Fruit fly (Drosophila melanogaster) whole organism, embryonic: Measurements from ENCODE around the gene CG7276.

Experiments
- Atf3 ChIP-seq: fragments of 200-800 bp; sonication (Bioruptor generic); optimal IDR thresholded peaks from 3 replicates; lab custom pipeline; 2016; ENCODE audit warnings: missing biosample characterization, missing genetic modification characterization
- BEAF-32 ChIP-seq: fragments of 200-800 bp; sonication (Bioruptor generic); optimal IDR thresholded peaks from 3 replicates; lab custom pipeline; 2017; ENCODE audit warnings: missing biosample characterization, missing genetic modification characterization, mild to moderate bottlenecking, moderate library complexity, missing genetic modification reagents
- Bgb ChIP-seq: fragments of 200-800 bp; sonication (Bioruptor generic); IDR thresholded peaks from 2 replicates; pipeline ENCODE4 v1.3.6; 2022; ENCODE audit warnings: missing biosample characterization, missing genetic modification characterization; ENCODE audit not compliant: partially characterized antibody
- CG10654 ChIP-seq: fragments of 200-800 bp; sonication (Bioruptor generic); optimal IDR thresholded peaks from 2 replicates; lab custom pipeline; 2016; ENCODE audit warnings: missing biosample characterization, missing genetic modification characterization
- CG11456 ChIP-seq: fragments of 200-800 bp; sonication (Bioruptor generic); IDR thresholded peaks from 3 replicates; pipeline ENCODE4 v1.3.6; 2022; ENCODE audit warnings: missing biosample characterization, missing genetic modification characterization
- CG11504 ChIP-seq: fragments of 200-800 bp; sonication (Bioruptor generic); optimal IDR thresholded peaks from 3 replicates; lab custom pipeline; 2019; ENCODE audit warnings: missing biosample characterization, mild to moderate bottlenecking, missing genetic modification characterization, moderate library complexity
- CG12942 ChIP-seq: fragments of 200-800 bp; sonication (Bioruptor generic); optimal IDR thresholded peaks from 3 replicates; lab custom pipeline; 2016; ENCODE audit warnings: missing biosample characterization, missing genetic modification characterization
- CG1603 ChIP-seq: fragments of 200-800 bp; sonication (Bioruptor generic); optimal IDR thresholded peaks from 2 replicates; lab custom pipeline; 2019; ENCODE audit warnings: missing biosample characterization, mild to moderate bottlenecking, missing genetic modification characterization, moderate library complexity
- CG17802 ChIP-seq: fragments of 200-800 bp; sonication (Bioruptor generic); optimal IDR thresholded peaks from 2 replicates; lab custom pipeline; 2018; ENCODE audit warnings: missing biosample characterization, mild to moderate bottlenecking, missing genetic modification characterization, moderate library complexity
- CG17912 ChIP-seq: fragments of 200-800 bp; sonication (Bioruptor generic); optimal IDR thresholded peaks from 2 replicates; lab custom pipeline; 2018; ENCODE audit warnings: missing biosample characterization, mild to moderate bottlenecking, missing genetic modification characterization
- CG2199 ChIP-seq: fragments of 200-800 bp; sonication (Bioruptor generic); IDR thresholded peaks from 3 replicates; pipeline ENCODE4 v1.3.6; 2022; ENCODE audit warnings: missing biosample characterization, missing genetic modification characterization
- CG3281 ChIP-seq: fragments of 200-800 bp; sonication (Bioruptor generic); optimal IDR thresholded peaks from 3 replicates; lab custom pipeline; 2017; ENCODE audit warnings: missing biosample characterization, mild to moderate bottlenecking, missing genetic modification characterization
- CG4707 ChIP-seq: fragments of 200-800 bp; sonication (Bioruptor generic); optimal IDR thresholded peaks from 2 replicates; lab custom pipeline; 2018; ENCODE audit warnings: missing biosample characterization, mild to moderate bottlenecking, missing genetic modification characterization, moderate library complexity
- CG6175 ChIP-seq: fragments of 200-800 bp; sonication (Bioruptor generic); IDR thresholded peaks from 3 replicates; pipeline ENCODE4 v1.3.6; 2022; ENCODE audit warnings: missing biosample characterization, missing genetic modification characterization
- CG6689 ChIP-seq: fragments of 200-800 bp; sonication (Bioruptor generic); IDR thresholded peaks from 2 replicates; pipeline ENCODE4 v1.3.6; 2022; ENCODE audit warnings: missing biosample characterization, missing genetic modification characterization
- CG7357 ChIP-seq: fragments of 200-800 bp; sonication (Bioruptor generic); IDR thresholded peaks from 3 replicates; pipeline ENCODE4 v1.3.6; 2022; ENCODE audit warnings: missing biosample characterization, missing genetic modification characterization
- CG7745 ChIP-seq: fragments of 200-800 bp; sonication (Bioruptor generic); optimal IDR thresholded peaks from 2 replicates; lab custom pipeline; 2018; ENCODE audit warnings: missing biosample characterization, mild to moderate bottlenecking, missing genetic modification characterization, moderate library complexity
- CG8388 ChIP-seq: fragments of 200-800 bp; sonication (Bioruptor generic); optimal IDR thresholded peaks from 2 replicates; lab custom pipeline; 2019; ENCODE audit warnings: missing biosample characterization, mild to moderate bottlenecking, missing genetic modification characterization, moderate library complexity
- CG9876 ChIP-seq: fragments of 200-800 bp; sonication (Bioruptor generic); optimal IDR thresholded peaks from 2 replicates; lab custom pipeline; 2016; ENCODE audit warnings: missing biosample characterization, missing genetic modification characterization
- D ChIP-seq, 2 experiments: fragments of 200-800 bp in 1 of 2; fragments of >200 bp in 1 of 2; sonication (Bioruptor generic) in 1 of 2; optimal IDR thresholded peaks; 2 replicates in 1 of 2; 3 replicates in 1 of 2; lab custom pipeline; 2017; ENCODE audit warnings: mild to moderate bottlenecking in 1 of 2, missing biosample characterization in 1 of 2, missing genetic modification characterization in 1 of 2, missing genetic modification reagents in 1 of 2
- D19B ChIP-seq: fragments of 200-800 bp; sonication (Bioruptor generic); optimal IDR thresholded peaks from 2 replicates; lab custom pipeline; 2017; ENCODE audit warnings: missing biosample characterization, mild to moderate bottlenecking, missing genetic modification characterization
- Dfd ChIP-seq, 2 experiments: fragments of >200 bp; optimal IDR thresholded peaks; 2 replicates each; lab custom pipeline; 2017; ENCODE audit warnings: missing biosample characterization in 2 of 2, missing genetic modification characterization in 2 of 2
- Dip3 ChIP-seq: fragments of 200-800 bp; sonication (Bioruptor generic); optimal IDR thresholded peaks from 3 replicates; lab custom pipeline; 2016; ENCODE audit warnings: missing biosample characterization, missing genetic modification characterization
- H15 ChIP-seq: fragments of 200-800 bp; sonication (Bioruptor generic); IDR thresholded peaks from 3 replicates; pipeline ENCODE4 v1.3.6; 2022; ENCODE audit warnings: missing biosample characterization, missing genetic modification characterization
- Hey ChIP-seq: fragments of 200-800 bp; sonication (Bioruptor generic); optimal IDR thresholded peaks from 3 replicates; lab custom pipeline; 2018; ENCODE audit warnings: missing biosample characterization, mild to moderate bottlenecking, missing genetic modification characterization
- Hr39 ChIP-seq: fragments of >200 bp; optimal IDR thresholded peaks from 2 replicates; lab custom pipeline; 2017
- Hr78 ChIP-seq, 2 experiments: fragments of 200-800 bp in 1 of 2; fragments of >200 bp in 1 of 2; sonication (Bioruptor generic) in 1 of 2; optimal IDR thresholded peaks; 2 replicates each; lab custom pipeline; 2017 to 2019; ENCODE audit warnings: missing biosample characterization in 2 of 2, missing genetic modification characterization in 2 of 2, mild to moderate bottlenecking in 1 of 2, moderate library complexity in 1 of 2
- MBD-R2 ChIP-seq: fragments of 200-800 bp; sonication (Bioruptor generic); IDR thresholded peaks from 2 replicates; pipeline ENCODE4 v1.3.6; 2022; ENCODE audit warnings: missing biosample characterization, missing genetic modification characterization
- Meics ChIP-seq: fragments of 200-800 bp; sonication (Bioruptor generic); optimal IDR thresholded peaks from 2 replicates; lab custom pipeline; 2017; ENCODE audit warnings: missing biosample characterization, mild to moderate bottlenecking, missing genetic modification characterization
- Poxn ChIP-seq: fragments of 200-800 bp; sonication (Bioruptor generic); IDR thresholded peaks from 2 replicates; pipeline ENCODE4 v1.3.6; 2022; ENCODE audit warnings: missing biosample characterization, missing genetic modification characterization
- Ravus ChIP-seq: fragments of 200-800 bp; sonication (Bioruptor generic); IDR thresholded peaks from 2 replicates; pipeline ENCODE4 v1.3.6; 2022; ENCODE audit warnings: missing biosample characterization, missing genetic modification characterization
- Six4 ChIP-seq: fragments of 200-800 bp; sonication (Bioruptor generic); optimal IDR thresholded peaks from 2 replicates; lab custom pipeline; 2016; ENCODE audit warnings: missing biosample characterization, missing genetic modification characterization
- Trl ChIP-seq, 3 experiments: fragments of >200 bp in 2 of 3; fragments of 200-800 bp in 1 of 3; sonication (Bioruptor generic) in 1 of 3; optimal IDR thresholded peaks; 2 replicates in 1 of 3; 3 replicates in 2 of 3; lab custom pipeline; 2016 to 2017; ENCODE audit warnings: missing biosample characterization in 1 of 3, missing genetic modification characterization in 1 of 3
- Xrp1 ChIP-seq: fragments of 200-800 bp; sonication (Bioruptor generic); IDR thresholded peaks from 2 replicates; pipeline ENCODE4 v1.3.6; 2022; ENCODE audit warnings: missing biosample characterization, missing genetic modification characterization
- al ChIP-seq: fragments of 200-800 bp; sonication (Bioruptor generic); IDR thresholded peaks from 2 replicates; pipeline ENCODE4 v1.3.6; 2022; ENCODE audit warnings: missing biosample characterization, missing genetic modification characterization
- bbx ChIP-seq: fragments of 200-800 bp; sonication (Bioruptor generic); IDR thresholded peaks from 2 replicates; pipeline ENCODE4 v1.3.6; 2022; ENCODE audit warnings: missing biosample characterization, missing genetic modification characterization; ENCODE audit not compliant: partially characterized antibody
- caup ChIP-seq: fragments of 200-800 bp; sonication (Bioruptor generic); optimal IDR thresholded peaks from 3 replicates; lab custom pipeline; 2017; ENCODE audit warnings: missing biosample characterization, mild to moderate bottlenecking, missing genetic modification characterization, moderate library complexity; ENCODE audit not compliant: severe bottlenecking
- dmrt99B ChIP-seq: fragments of 200-800 bp; sonication (Bioruptor generic); optimal IDR thresholded peaks from 2 replicates; lab custom pipeline; 2018; ENCODE audit warnings: missing biosample characterization, mild to moderate bottlenecking, missing genetic modification characterization, moderate library complexity
- exex ChIP-seq: fragments of 200-800 bp; sonication (Bioruptor generic); optimal IDR thresholded peaks from 4 replicates; lab custom pipeline; 2018; ENCODE audit warnings: missing biosample characterization, mild to moderate bottlenecking, missing genetic modification characterization, moderate library complexity
- h ChIP-seq: fragments of >200 bp; optimal IDR thresholded peaks from 2 replicates; lab custom pipeline; 2017
- insv ChIP-seq, 2 experiments: fragments of 200-800 bp; sonication (Bioruptor generic); optimal IDR thresholded peaks; 3 replicates each; lab custom pipeline; 2016 to 2018; ENCODE audit warnings: missing biosample characterization in 2 of 2, missing genetic modification characterization in 2 of 2
- mam ChIP-seq: fragments of 200-800 bp; sonication (Bioruptor generic); optimal IDR thresholded peaks from 3 replicates; lab custom pipeline; 2016; ENCODE audit warnings: missing biosample characterization, missing genetic modification characterization
- nerfin-1 ChIP-seq: fragments of 200-800 bp; sonication (Bioruptor generic); optimal IDR thresholded peaks from 3 replicates; lab custom pipeline; 2019; ENCODE audit warnings: missing biosample characterization, mild to moderate bottlenecking, missing genetic modification characterization, moderate library complexity
- nerfin-2 ChIP-seq: fragments of 200-800 bp; sonication (Bioruptor generic); IDR thresholded peaks from 2 replicates; pipeline ENCODE4 v1.3.6; 2022; ENCODE audit warnings: missing biosample characterization, missing genetic modification characterization; ENCODE audit not compliant: partially characterized antibody
- nmo ChIP-seq: fragments of 200-800 bp; sonication (Bioruptor generic); optimal IDR thresholded peaks from 2 replicates; lab custom pipeline; 2018; ENCODE audit warnings: missing biosample characterization, mild to moderate bottlenecking, missing genetic modification characterization, moderate library complexity
- rib ChIP-seq: fragments of 200-800 bp; sonication (Bioruptor generic); IDR thresholded peaks from 2 replicates; pipeline ENCODE4 v1.3.6; 2022; ENCODE audit warnings: missing biosample characterization, missing genetic modification characterization
- sens ChIP-seq: fragments of 200-800 bp; sonication (Bioruptor generic); peaks from one replicate; lab custom pipeline; 2016; ENCODE audit warnings: missing biosample characterization, missing genetic modification characterization
- sim ChIP-seq: fragments of 200-800 bp; sonication (Bioruptor generic); IDR thresholded peaks from 2 replicates; pipeline ENCODE4 v1.3.6; 2022; ENCODE audit warnings: missing biosample characterization, missing genetic modification characterization
- sug ChIP-seq: fragments of 200-800 bp; optimal IDR thresholded peaks from 2 replicates; lab custom pipeline; 2019; ENCODE audit warnings: missing biosample characterization, mild to moderate bottlenecking, missing genetic modification characterization, moderate library complexity
- tll ChIP-seq, 2 experiments: fragments of 200-800 bp in 1 of 2; fragments of >200 bp in 1 of 2; sonication (Bioruptor generic) in 1 of 2; optimal IDR thresholded peaks; 2 replicates each; lab custom pipeline; 2017 to 2019; ENCODE audit warnings: missing biosample characterization in 2 of 2, missing genetic modification characterization in 2 of 2, mild to moderate bottlenecking in 1 of 2, moderate library complexity in 1 of 2
- vfl ChIP-seq: fragments of 200-800 bp; sonication (Bioruptor generic); optimal IDR thresholded peaks from 2 replicates; lab custom pipeline; 2016; ENCODE audit warnings: missing biosample characterization, missing genetic modification characterization
- yki ChIP-seq: fragments of >200 bp; optimal IDR thresholded peaks from 3 replicates; lab custom pipeline; 2018

CG7276 gene

DNA sequence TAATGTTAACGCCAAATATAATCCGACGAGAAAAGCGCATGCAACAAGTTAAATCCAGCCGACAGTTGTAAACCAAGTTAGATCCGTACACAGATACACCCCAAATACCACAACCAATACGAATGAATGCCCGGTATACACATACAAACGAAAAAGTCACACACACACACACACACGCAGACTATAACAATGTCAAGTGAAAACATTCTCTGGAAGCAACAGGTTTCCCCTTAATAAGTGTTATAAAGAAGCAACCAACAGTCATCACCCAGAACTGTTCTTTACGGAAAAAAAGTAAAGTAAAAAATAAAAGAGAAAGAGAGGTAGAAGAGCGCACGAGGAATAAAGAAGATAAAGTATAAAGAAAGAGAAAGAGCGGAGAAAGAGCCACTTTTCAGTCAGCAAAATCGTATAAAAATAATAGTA is 37.8 kb downstream of the CG7276 start (continued):
- TF ChIP-seq CG11456 (GFP tag; lab: Robert Waterston, UW) (no peak), CG12942 (GFP tag; lab: Kevin White, UChicago) (no peak), bbx (no peak), Poxn (GFP tag; lab: Robert Waterston, UW) (no peak), mam (no peak), Six4 (no peak), Hey (no peak), tll (GFP tag; optimal IDR thresholded peaks at IDR 0.05; lab: Kevin White, UChicago) (no peak), rib (GFP tag; lab: Robert Waterston, UW) (no peak), sens (peak; percentile 38), Dfd (GFP tag; optimal IDR thresholded peaks at IDR 0.05; lab: Kevin White, UChicago) (no peak), CG1603 (tag; lab: Kevin White, UChicago) (no peak), CG17912 (GFP tag; lab: Kevin White, UChicago) (no peak), al (GFP tag; lab: Robert Waterston, UW) (no peak), nerfin-1 (tag; lab: Kevin White, UChicago) (peak; percentile 53), Xrp1 (GFP tag; lab: Robert Waterston, UW) (no peak), caup (no peak), Meics (GFP tag; lab: Kevin White, UChicago) (no peak), nerfin-2 (GFP tag; lab: Robert Waterston, UW) (no peak), Ravus (GFP tag; lab: Robert Waterston, UW) (no peak), CG3281 (GFP tag; lab: Kevin White, UChicago) (no peak), CG10654 (GFP tag; lab: Kevin White, UChicago) (no peak), vfl (no peak), insv (GFP tag; optimal IDR thresholded peaks at IDR 0.05; lab: Kevin White, UChicago) (no peak), h (lab: Kevin White, UChicago) (no peak), Hr39 (lab: Kevin White, UChicago) (no peak), D19B (GFP tag; lab: Kevin White, UChicago) (no peak), CG11504 (tag; lab: Kevin White, UChicago) (no peak), CG6689 (GFP tag; lab: Robert Waterston, UW) (no peak), CG4707 (no peak), nmo (GFP tag; lab: Kevin White, UChicago) (no peak), CG8388 (GFP tag; lab: Kevin White, UChicago) (no peak), sim (GFP tag; lab: Robert Waterston, UW) (no peak), H15 (GFP tag; lab: Robert Waterston, UW) (no peak), Trl (optimal IDR thresholded peaks at IDR 0.05; lab: Kevin White, UChicago) (peak; percentile 53 to 57), Trl (GFP tag; optimal IDR thresholded peaks at IDR 0.05; lab: Kevin White, UChicago) (no peak), Dip3 (GFP tag; lab: Kevin White, UChicago) (no peak), Bgb (GFP tag; lab: Robert Waterston, UW) (no peak), CG17802 (tag; lab: Kevin White, UChicago) (no peak), yki (lab: Kevin White, UChicago) (no peak), CG9876 (GFP tag; lab: Kevin White, UChicago) (no peak)

DNA sequence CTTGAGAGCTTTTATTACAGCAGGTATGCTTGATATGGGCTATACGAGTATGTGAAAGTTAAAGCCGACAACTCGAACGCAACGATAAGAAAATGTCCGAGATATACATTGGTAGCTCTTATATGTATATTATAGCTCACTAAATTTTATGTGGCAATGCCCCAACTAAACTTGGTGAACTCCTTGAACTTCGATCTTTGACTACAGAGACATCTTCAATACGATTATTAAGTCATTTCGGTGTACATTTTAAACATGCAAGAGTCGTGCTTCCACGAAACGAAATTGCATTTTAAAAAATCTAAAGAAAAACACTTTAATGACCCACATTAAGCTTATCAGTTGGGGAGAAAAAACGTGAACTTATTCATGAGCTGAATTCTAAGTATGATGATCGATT is 38.5 kb downstream of the CG7276 start:
- TF ChIP-seq Hr78 (GFP tag; optimal IDR thresholded peaks at IDR 0.05; lab: Kevin White, UChicago) (peak in 1 of 2 experiments; percentile 65), CG2199 (peak; percentile 70; the same call in 2 of the 3 replicates), Atf3 (GFP tag; lab: Kevin White, UChicago) (no peak), CG6175 (no peak), exex (tag; lab: Kevin White, UChicago) (peak; percentile 35), CG11504 (tag; lab: Kevin White, UChicago) (no peak), sug (tag; lab: Kevin White, UChicago) (no peak), CG7745 (tag; lab: Kevin White, UChicago) (no peak), dmrt99B (tag; lab: Kevin White, UChicago) (no peak), BEAF-32 (GFP tag; lab: Kevin White, UChicago) (no peak), CG7357 (GFP tag; lab: Robert Waterston, UW) (no peak), MBD-R2 (GFP tag; lab: Robert Waterston, UW) (no peak), D (optimal IDR thresholded peaks at IDR 0.05; lab: Kevin White, UChicago) (no peak), D (GFP tag; optimal IDR thresholded peaks at IDR 0.05; lab: Kevin White, UChicago) (no peak)
